Fruit fly (Drosophila melanogaster): ENCODE results near the gene Diap1.

Gene Diap1

dm6 chr3L:16002116-16002716 is 48.6 kb downstream of the Diap1 start (continued):
- TF ChIP-seq svp (GFP tag) (peak; percentile 48), Sox15 (GFP tag; optimal IDR thresholded peaks at IDR 0.05) (no peak), topi (GFP tag; optimal IDR thresholded peaks at IDR 0.05) (no peak), CG11902 (GFP tag; optimal IDR thresholded peaks at IDR 0.05) (no peak), CG15336 (GFP tag; IDR thresholded peaks at IDR 0.05) (peak; percentile 71), fd59A (GFP tag; optimal IDR thresholded peaks at IDR 0.05) (no peak), CG11294 (GFP tag; IDR thresholded peaks at IDR 0.05) (no peak), CG6276 (GFP tag; optimal IDR thresholded peaks at IDR 0.05) (peak; percentile 89), fkh (GFP tag; optimal IDR thresholded peaks at IDR 0.05) (peak; percentile 39), CG31627 (GFP tag; optimal IDR thresholded peaks at IDR 0.05) (no peak), OdsH (GFP tag; optimal IDR thresholded peaks at IDR 0.05) (peak; percentile 48), dac (GFP tag; optimal IDR thresholded peaks at IDR 0.05) (peak; percentile 29), pdm3 (GFP tag; optimal IDR thresholded peaks at IDR 0.05) (peak; percentile 37), CG10669 (GFP tag; optimal IDR thresholded peaks at IDR 0.05) (peak; percentile 24), CG8632 (GFP tag; optimal IDR thresholded peaks at IDR 0.05) (no peak), CG10631 (GFP tag; optimal IDR thresholded peaks at IDR 0.05) (peak; percentile 9), dsx (GFP tag; optimal IDR thresholded peaks at IDR 0.05; ENCODE audit: poor library complexity, severe bottlenecking) (peak; percentile 25), Hr38 (GFP tag; optimal IDR thresholded peaks at IDR 0.05) (no peak), Gug (GFP tag; IDR thresholded peaks at IDR 0.05) (0 out of 2 replicates have a peak, but pooled peaks have one; percentile 30), CG7368 (GFP tag; optimal IDR thresholded peaks at IDR 0.05) (no peak), Sox14 (GFP tag; optimal IDR thresholded peaks at IDR 0.05) (peak; percentile 20), CG16779 (tag; optimal IDR thresholded peaks at IDR 0.05) (peak; percentile 66), CG4318 (GFP tag; optimal IDR thresholded peaks at IDR 0.05) (no peak)

DNA sequence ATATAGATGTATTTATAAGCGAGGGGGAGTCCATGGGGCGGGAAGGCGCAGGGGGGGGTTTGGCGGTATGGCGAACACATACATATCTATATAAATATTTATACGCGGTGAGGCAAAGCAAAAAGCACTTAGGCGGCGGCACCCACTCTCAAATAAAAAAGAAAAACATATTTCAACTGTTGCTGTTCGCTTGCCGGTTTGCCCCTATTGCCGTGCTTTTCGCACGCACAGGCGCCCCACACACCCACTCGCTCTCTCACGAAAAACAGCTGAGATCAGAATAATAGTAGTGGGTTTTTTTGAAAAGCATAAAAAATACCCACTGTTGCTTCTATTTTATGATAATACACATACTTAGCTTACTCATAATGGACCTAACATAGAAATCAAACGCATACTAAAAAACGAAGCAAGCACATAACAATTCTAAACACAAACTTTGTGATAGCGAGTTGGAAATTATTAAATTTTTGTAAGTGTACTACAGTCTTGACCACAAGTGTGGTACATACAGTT is 49.6 kb downstream of the Diap1 start:
- TF ChIP-seq pdm3 (GFP tag; optimal IDR thresholded peaks at IDR 0.05) (peak; percentile 80), CG6808 (GFP tag; optimal IDR thresholded peaks at IDR 0.05) (no peak), Ets96B (tag; optimal IDR thresholded peaks at IDR 0.05) (no peak), net (GFP tag; optimal IDR thresholded peaks at IDR 0.05) (peak; percentile 73), OdsH (GFP tag; optimal IDR thresholded peaks at IDR 0.05) (peak; percentile 70), CG32006 (GFP tag; optimal IDR thresholded peaks at IDR 0.05) (peak; percentile 91), CG16779 (tag; optimal IDR thresholded peaks at IDR 0.05) (no peak), CG6792 (GFP tag; optimal IDR thresholded peaks at IDR 0.05) (peak; percentile 37), CG6854 (GFP tag; optimal IDR thresholded peaks at IDR 0.05) (no peak), CG3919 (GFP tag; optimal IDR thresholded peaks at IDR 0.05) (peak; percentile 45), dac (GFP tag; optimal IDR thresholded peaks at IDR 0.05) (peak; percentile 61), salr (GFP tag; optimal IDR thresholded peaks at IDR 0.05) (peak in 1 of 2 experiments; percentile 60), Gug (GFP tag; IDR thresholded peaks at IDR 0.05) (peak; percentile 60), Met (GFP tag; optimal IDR thresholded peaks at IDR 0.05) (peak; percentile 53), eg (GFP tag; IDR thresholded peaks at IDR 0.05) (peak; percentile 85), Eip93F (GFP tag; optimal IDR thresholded peaks at IDR 0.05) (no peak), CG3032 (tag; optimal IDR thresholded peaks at IDR 0.05) (peak; percentile 9), CG1621 (tag; optimal IDR thresholded peaks at IDR 0.05) (no peak), Eip78C (GFP tag) (peak; percentile 78), vri (GFP tag; optimal IDR thresholded peaks at IDR 0.05) (peak; percentile 59), Lpt (GFP tag; optimal IDR thresholded peaks at IDR 0.05) (peak; percentile 76), Sox102F (GFP tag; optimal IDR thresholded peaks at IDR 0.05) (no peak), CG15336 (GFP tag; IDR thresholded peaks at IDR 0.05) (peak; percentile 91), Ets21C (GFP tag; optimal IDR thresholded peaks at IDR 0.05) (no peak), CG31627 (GFP tag; optimal IDR thresholded peaks at IDR 0.05) (peak; percentile 50), spab (GFP tag; optimal IDR thresholded peaks at IDR 0.05) (no peak), Blimp-1 (GFP tag; optimal IDR thresholded peaks at IDR 0.05) (no peak), CG8119 (GFP tag; IDR thresholded peaks at IDR 0.05) (peak; percentile 91), fd85E (GFP tag; optimal IDR thresholded peaks at IDR 0.05) (no peak), fd59A (GFP tag; optimal IDR thresholded peaks at IDR 0.05) (no peak), fkh (GFP tag; optimal IDR thresholded peaks at IDR 0.05) (peak; percentile 94), topi (GFP tag; optimal IDR thresholded peaks at IDR 0.05) (peak; percentile 16), Hr39 (GFP tag; optimal IDR thresholded peaks at IDR 0.05) (peak; percentile 50), ss (GFP tag; optimal IDR thresholded peaks at IDR 0.05) (no peak), esn (GFP tag; optimal IDR thresholded peaks at IDR 0.05) (peak; percentile 48), CG11902 (GFP tag; optimal IDR thresholded peaks at IDR 0.05) (no peak), CG10631 (GFP tag; optimal IDR thresholded peaks at IDR 0.05) (peak; percentile 23)
